Fruit fly (Drosophila melanogaster) whole organism, embryonic: ENCODE results near the gene D1.
A peak's percentile ranks its signal among the peaks of the same experiment; 100 is the strongest.

ENCODE experiments used
- Abd-B ChIP-seq: fragments of 200-800 bp; sonication (Bioruptor generic); optimal IDR thresholded peaks from 2 replicates; lab custom pipeline; 2018; ENCODE audit warnings: missing biosample characterization, mild to moderate bottlenecking, missing genetic modification characterization, moderate library complexity
- CG11398 ChIP-seq: fragments of 200-800 bp; sonication (Bioruptor generic); optimal IDR thresholded peaks from 2 replicates; lab custom pipeline; 2016; ENCODE audit warnings: missing biosample characterization, missing genetic modification characterization
- CG11723 ChIP-seq: fragments of 200-800 bp; sonication (Bioruptor generic); optimal IDR thresholded peaks from 2 replicates; lab custom pipeline; 2017; ENCODE audit warnings: missing biosample characterization, mild to moderate bottlenecking, missing genetic modification characterization
- CG14014 ChIP-seq: fragments of 200-800 bp; sonication (Bioruptor generic); IDR thresholded peaks from 2 replicates; pipeline ENCODE4 v1.3.6; 2022; ENCODE audit warnings: missing biosample characterization, missing genetic modification characterization
- CG14050 ChIP-seq: fragments of 200-800 bp; sonication (Bioruptor generic); IDR thresholded peaks from 3 replicates; pipeline ENCODE4 v1.3.6; 2022; ENCODE audit warnings: missing biosample characterization, missing genetic modification characterization
- CG14965 ChIP-seq: fragments of 200-800 bp; sonication (Bioruptor generic); optimal IDR thresholded peaks from 2 replicates; lab custom pipeline; 2016; ENCODE audit warnings: missing biosample characterization, missing genetic modification characterization, borderline replicate concordance
- CG15479 ChIP-seq: fragments of 200-800 bp; sonication (Bioruptor generic); optimal IDR thresholded peaks from 3 replicates; lab custom pipeline; 2019; ENCODE audit warnings: missing biosample characterization, mild to moderate bottlenecking, missing genetic modification characterization, moderate library complexity
- CG1647 ChIP-seq: fragments of 200-800 bp; sonication (Bioruptor generic); optimal IDR thresholded peaks from 3 replicates; lab custom pipeline; 2016; ENCODE audit warnings: missing biosample characterization, missing genetic modification characterization
- CG17385 ChIP-seq: fragments of 200-800 bp; sonication (Bioruptor generic); optimal IDR thresholded peaks from 3 replicates; lab custom pipeline; 2018; ENCODE audit warnings: missing biosample characterization, mild to moderate bottlenecking, missing genetic modification characterization
- CG32532 ChIP-seq: fragments of 200-800 bp; sonication (Bioruptor generic); IDR thresholded peaks from 2 replicates; pipeline ENCODE4 v1.3.6; 2022; ENCODE audit warnings: missing biosample characterization, missing genetic modification characterization
- CG3838 ChIP-seq: fragments of 200-800 bp; sonication (Bioruptor generic); optimal IDR thresholded peaks from 3 replicates; lab custom pipeline; 2016; ENCODE audit warnings: missing biosample characterization, missing genetic modification characterization
- CG42726 ChIP-seq: fragments of 200-800 bp; sonication (Bioruptor generic); IDR thresholded peaks from 2 replicates; pipeline ENCODE4 v1.3.6; 2022; ENCODE audit warnings: missing biosample characterization, missing genetic modification characterization; ENCODE audit not compliant: partially characterized antibody
- CG5953 ChIP-seq: fragments of 200-800 bp; sonication (Bioruptor generic); IDR thresholded peaks from 2 replicates; pipeline ENCODE4 v1.3.6; 2022; ENCODE audit warnings: missing biosample characterization, missing genetic modification characterization
- CG6175 ChIP-seq: fragments of 200-800 bp; sonication (Bioruptor generic); IDR thresholded peaks from 3 replicates; pipeline ENCODE4 v1.3.6; 2022; ENCODE audit warnings: missing biosample characterization, missing genetic modification characterization
- CG6654 ChIP-seq: fragments of 200-800 bp; sonication (Bioruptor generic); optimal IDR thresholded peaks from 2 replicates; lab custom pipeline; 2017; ENCODE audit warnings: missing biosample characterization, mild to moderate bottlenecking, missing genetic modification characterization
- CG7556 ChIP-seq: fragments of 200-800 bp; sonication (Bioruptor generic); optimal IDR thresholded peaks from 2 replicates; lab custom pipeline; 2017; ENCODE audit warnings: missing biosample characterization, mild to moderate bottlenecking, missing genetic modification characterization
- CG8089 ChIP-seq: fragments of 200-800 bp; sonication (Bioruptor generic); optimal IDR thresholded peaks from 3 replicates; lab custom pipeline; 2016; ENCODE audit warnings: missing biosample characterization, missing genetic modification characterization
- CG9437 ChIP-seq: fragments of 200-800 bp; sonication (Bioruptor generic); optimal IDR thresholded peaks from 2 replicates; lab custom pipeline; 2018; ENCODE audit warnings: missing biosample characterization, mild to moderate bottlenecking, missing genetic modification characterization
- CoRest ChIP-seq: fragments of 200-800 bp; sonication (Bioruptor generic); optimal IDR thresholded peaks from 3 replicates; lab custom pipeline; 2018; ENCODE audit warnings: missing biosample characterization, mild to moderate bottlenecking, missing genetic modification characterization, moderate library complexity
- Doc2 ChIP-seq: fragments of 200-800 bp; sonication (Bioruptor generic); IDR thresholded peaks from 2 replicates; pipeline ENCODE4 v1.3.6; 2022; ENCODE audit warnings: missing biosample characterization, missing genetic modification characterization
- Doc3 ChIP-seq: fragments of 200-800 bp; sonication (Bioruptor generic); IDR thresholded peaks from 3 replicates; pipeline ENCODE4 v1.3.6; 2022; ENCODE audit warnings: missing biosample characterization, missing genetic modification characterization; ENCODE audit not compliant: partially characterized antibody
- HHEX ChIP-seq: fragments of 200-800 bp; sonication (Bioruptor generic); optimal IDR thresholded peaks from 3 replicates; lab custom pipeline; 2017; ENCODE audit warnings: missing biosample characterization, mild to moderate bottlenecking, missing genetic modification characterization, missing genetic modification reagents
- Hr3 ChIP-seq: fragments of 200-800 bp; sonication (Bioruptor generic); optimal IDR thresholded peaks from 3 replicates; lab custom pipeline; 2016; ENCODE audit warnings: missing biosample characterization, missing genetic modification characterization
- Hr51 ChIP-seq, 2 experiments: fragments of 200-800 bp; sonication (Bioruptor generic); optimal IDR thresholded peaks; 2 replicates in 1 of 2; 3 replicates in 1 of 2; lab custom pipeline; 2016 to 2018; ENCODE audit warnings: missing biosample characterization in 2 of 2, missing genetic modification characterization in 2 of 2, mild to moderate bottlenecking in 1 of 2, moderate library complexity in 1 of 2
- Oli ChIP-seq: fragments of 200-800 bp; sonication (Bioruptor generic); optimal IDR thresholded peaks from 2 replicates; lab custom pipeline; 2018; ENCODE audit warnings: missing biosample characterization, mild to moderate bottlenecking, missing genetic modification characterization, moderate library complexity
- Ravus ChIP-seq: fragments of 200-800 bp; sonication (Bioruptor generic); IDR thresholded peaks from 2 replicates; pipeline ENCODE4 v1.3.6; 2022; ENCODE audit warnings: missing biosample characterization, missing genetic modification characterization
- Sin3A ChIP-seq: fragments of >200 bp; optimal IDR thresholded peaks from 2 replicates; lab custom pipeline; 2018
- Sry-β ChIP-seq: fragments of 200-800 bp; sonication (Bioruptor generic); optimal IDR thresholded peaks from 2 replicates; lab custom pipeline; 2018; ENCODE audit warnings: missing biosample characterization, mild to moderate bottlenecking, missing genetic modification characterization, moderate library complexity
- az2 ChIP-seq: fragments of 200-800 bp; sonication (Bioruptor generic); optimal IDR thresholded peaks from 3 replicates; lab custom pipeline; 2016; ENCODE audit warnings: missing biosample characterization, missing genetic modification characterization
- chn ChIP-seq: fragments of 200-800 bp; sonication (Bioruptor generic); optimal IDR thresholded peaks from 2 replicates; lab custom pipeline; 2016; ENCODE audit warnings: missing biosample characterization, missing genetic modification characterization
- crol ChIP-seq: fragments of 200-800 bp; sonication (Bioruptor generic); IDR thresholded peaks from 2 replicates; pipeline ENCODE4 v1.3.6; 2022; ENCODE audit warnings: missing biosample characterization, missing genetic modification characterization
- dan ChIP-seq: fragments of 200-800 bp; sonication (Bioruptor generic); IDR thresholded peaks from 2 replicates; pipeline ENCODE4 v1.3.6; 2022; ENCODE audit warnings: missing biosample characterization, missing genetic modification characterization
- danr ChIP-seq: fragments of 200-800 bp; sonication (Bioruptor generic); IDR thresholded peaks from 2 replicates; pipeline ENCODE4 v1.3.6; 2022; ENCODE audit warnings: missing biosample characterization, missing genetic modification characterization
- disco-r ChIP-seq: fragments of 200-800 bp; sonication (Bioruptor generic); optimal IDR thresholded peaks from 2 replicates; lab custom pipeline; 2016; ENCODE audit warnings: missing biosample characterization, missing genetic modification characterization
- fd3F ChIP-seq: fragments of 200-800 bp; sonication (Bioruptor generic); optimal IDR thresholded peaks from 2 replicates; lab custom pipeline; 2018; ENCODE audit warnings: missing biosample characterization, mild to moderate bottlenecking, missing genetic modification characterization, moderate library complexity
- gcm ChIP-seq: fragments of 200-800 bp; sonication (Bioruptor generic); optimal IDR thresholded peaks from 2 replicates; lab custom pipeline; 2019; ENCODE audit warnings: missing biosample characterization, mild to moderate bottlenecking, missing genetic modification characterization, moderate library complexity
- grau ChIP-seq: fragments of 200-800 bp; optimal IDR thresholded peaks from 3 replicates; lab custom pipeline; 2019; ENCODE audit warnings: missing biosample characterization, mild to moderate bottlenecking, missing genetic modification characterization, moderate library complexity
- ind ChIP-seq: fragments of 200-800 bp; sonication (Bioruptor generic); optimal IDR thresholded peaks from 3 replicates; lab custom pipeline; 2016; ENCODE audit warnings: missing biosample characterization, missing genetic modification characterization
- jing ChIP-seq: fragments of 200-800 bp; sonication (Bioruptor generic); optimal IDR thresholded peaks from 2 replicates; lab custom pipeline; 2018; ENCODE audit warnings: missing biosample characterization, mild to moderate bottlenecking, missing genetic modification characterization
- kay ChIP-seq: fragments of 200-800 bp; sonication (Bioruptor generic); optimal IDR thresholded peaks from 2 replicates; lab custom pipeline; 2016; ENCODE audit warnings: missing biosample characterization, missing genetic modification characterization
- lab ChIP-seq: fragments of 200-800 bp; sonication (Bioruptor generic); optimal IDR thresholded peaks from 3 replicates; lab custom pipeline; 2017; ENCODE audit warnings: missing biosample characterization, missing genetic modification characterization, mild to moderate bottlenecking, moderate library complexity, missing genetic modification reagents
- onecut ChIP-seq: fragments of 200-800 bp; sonication (Bioruptor generic); IDR thresholded peaks from 2 replicates; pipeline ENCODE4 v1.3.6; 2022; ENCODE audit warnings: missing biosample characterization, missing genetic modification characterization
- psq ChIP-seq: fragments of 200-800 bp; sonication (Bioruptor generic); optimal IDR thresholded peaks from 2 replicates; lab custom pipeline; 2017; ENCODE audit warnings: missing biosample characterization, missing genetic modification characterization
- run ChIP-seq: fragments of 200-800 bp; sonication (Bioruptor generic); optimal IDR thresholded peaks from 3 replicates; lab custom pipeline; 2018; ENCODE audit warnings: missing biosample characterization, mild to moderate bottlenecking, missing genetic modification characterization
- schlank ChIP-seq: fragments of 200-800 bp; sonication (Bioruptor generic); optimal IDR thresholded peaks from 2 replicates; lab custom pipeline; 2018; ENCODE audit warnings: missing biosample characterization, mild to moderate bottlenecking, missing genetic modification characterization
- sima ChIP-seq: fragments of 200-800 bp; sonication (Bioruptor generic); optimal IDR thresholded peaks from 2 replicates; lab custom pipeline; 2016; ENCODE audit warnings: missing biosample characterization, missing genetic modification characterization
- twi ChIP-seq: fragments of 200-800 bp; optimal IDR thresholded peaks from 2 replicates; lab custom pipeline; 2019; ENCODE audit warnings: missing biosample characterization, mild to moderate bottlenecking, missing genetic modification characterization, moderate library complexity
- unc-4 ChIP-seq: fragments of 200-800 bp; sonication (Bioruptor generic); IDR thresholded peaks from 2 replicates; pipeline ENCODE4 v1.3.6; 2022; ENCODE audit warnings: missing biosample characterization, missing genetic modification characterization; ENCODE audit not compliant: partially characterized antibody
- vnd ChIP-seq: fragments of 200-800 bp; sonication (Bioruptor generic); IDR thresholded peaks from 3 replicates; pipeline ENCODE4 v1.3.6; 2022; ENCODE audit warnings: missing biosample characterization, missing genetic modification characterization; ENCODE audit not compliant: partially characterized antibody

The D1 gene

dm6 chr3R:9220064-9220864, 20.2 kb downstream of the D1 start (continued):
- TF ChIP-seq CG11723 (GFP tag; lab: Kevin White, UChicago) (no peak), fd3F (GFP tag; lab: Kevin White, UChicago) (peak; percentile 30), CG8089 (GFP tag; lab: Kevin White, UChicago) (no peak), CG5953 (GFP tag; lab: Robert Waterston, UW) (no peak), CG7556 (GFP tag; lab: Kevin White, UChicago) (peak; percentile 18), Hr51 (GFP tag; optimal IDR thresholded peaks at IDR 0.05; lab: Kevin White, UChicago) (peak in 1 of 2 experiments; percentile 40), chn (GFP tag; lab: Kevin White, UChicago) (peak; percentile 31), Doc2 (GFP tag; lab: Robert Waterston, UW) (no peak), HHEX (GFP tag; lab: Kevin White, UChicago) (peak; percentile 37), az2 (peak; percentile 16), kay (GFP tag; lab: Kevin White, UChicago) (no peak), Doc3 (GFP tag; lab: Robert Waterston, UW) (no peak), jing (GFP tag; lab: Kevin White, UChicago) (no peak), Abd-B (GFP tag; lab: Kevin White, UChicago) (no peak), CG6654 (no peak), danr (GFP tag; lab: Robert Waterston, UW) (0 out of 2 replicates have a peak, but pooled peaks have one; percentile 28), lab (peak; percentile 61), run (tag; lab: Kevin White, UChicago) (no peak), CG14050 (no peak), crol (GFP tag; lab: Robert Waterston, UW) (peak; percentile 75), sima (GFP tag; lab: Kevin White, UChicago) (peak; percentile 33), CG14014 (GFP tag; lab: Robert Waterston, UW) (peak; percentile 66), Oli (no peak), ind (GFP tag; lab: Kevin White, UChicago) (peak; percentile 28), onecut (GFP tag; lab: Robert Waterston, UW) (no peak), disco-r (GFP tag; lab: Kevin White, UChicago) (no peak), grau (tag; lab: Kevin White, UChicago) (peak; percentile 41), CoRest (tag; lab: Kevin White, UChicago) (peak; percentile 12), Sry-β (no peak), psq (GFP tag; lab: Kevin White, UChicago) (peak; percentile 100), unc-4 (GFP tag; lab: Robert Waterston, UW) (peak; percentile 48; the same call in 1 of the 2 replicates), CG1647 (GFP tag; lab: Kevin White, UChicago) (no peak), CG15479 (GFP tag; lab: Kevin White, UChicago) (peak; percentile 8), gcm (GFP tag; lab: Kevin White, UChicago) (no peak), twi (tag; lab: Kevin White, UChicago) (no peak), CG6175 (GFP tag; lab: Robert Waterston, UW) (0 out of 3 replicates have a peak, but pooled peaks have one; percentile 36), schlank (tag; lab: Kevin White, UChicago) (no peak), CG11398 (GFP tag; lab: Kevin White, UChicago) (no peak), CG14965 (GFP tag; lab: Kevin White, UChicago) (no peak), CG17385 (peak; percentile 93), Hr3 (no peak), Ravus (GFP tag; lab: Robert Waterston, UW) (no peak), vnd (GFP tag; lab: Robert Waterston, UW) (no peak), CG32532 (GFP tag; lab: Robert Waterston, UW) (peak; percentile 77), dan (GFP tag; lab: Robert Waterston, UW) (no peak), CG9437 (GFP tag; lab: Kevin White, UChicago) (no peak), Sin3A (no peak), CG42726 (GFP tag; lab: Robert Waterston, UW) (0 out of 2 replicates have a peak, but pooled peaks have one; percentile 16), CG3838 (GFP tag; lab: Kevin White, UChicago) (no peak)
